Fruit fly (Drosophila melanogaster): Measurements from ENCODE around the gene Rpt6R.

DNA sequence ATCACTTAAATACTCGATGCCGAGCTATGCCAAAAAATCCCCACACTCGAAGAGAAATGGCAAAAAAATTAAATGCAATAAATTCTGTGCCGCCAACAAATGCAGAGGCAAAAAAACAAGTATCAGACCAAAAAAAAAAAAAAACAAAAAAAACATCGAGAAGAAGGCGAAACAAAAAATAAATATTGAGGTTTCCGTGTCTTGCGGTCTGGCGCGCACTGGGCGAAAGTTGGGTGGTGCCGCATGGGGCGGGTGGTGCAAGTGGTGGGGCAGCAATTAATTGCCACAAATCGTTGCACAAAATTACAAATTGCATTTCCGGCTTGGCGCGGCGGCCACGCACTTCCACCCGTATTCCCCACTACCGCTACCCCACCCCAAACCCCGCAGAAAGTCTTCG is 49.1 kb downstream of the Rpt6R start:
- TF ChIP-seq tj (GFP tag; optimal IDR thresholded peaks at IDR 0.05) (no peak), bab1 (GFP tag; optimal IDR thresholded peaks at IDR 0.05) (no peak), ovo (GFP tag; optimal IDR thresholded peaks at IDR 0.05) (no peak), Mnt (GFP tag; optimal IDR thresholded peaks at IDR 0.05) (no peak)

Data from whole organism, adult.